Worm (Caenorhabditis elegans) whole organism, mixed stage, embryonic: Measurements from ENCODE around the gene K10G9.2.
A peak's percentile ranks its signal among the peaks of the same experiment; 100 is the strongest.

Experiments
- M03D4.4 ChIP-seq: sonication (generic microtip); optimal IDR thresholded peaks from 2 replicates; lab custom pipeline; 2017; ENCODE audit warnings: mild to moderate bottlenecking, missing genetic modification characterization, missing compliant biosample characterization
- blmp-1 ChIP-seq: fragments of 150-350 bp; optimal IDR thresholded peaks from 2 replicates; lab custom pipeline; 2014; ENCODE audit warnings: missing biosample characterization, missing genetic modification characterization
- ceh-39 ChIP-seq: fragments of 150-350 bp; optimal IDR thresholded peaks from 2 replicates; lab custom pipeline; 2014; ENCODE audit warnings: missing biosample characterization, missing genetic modification characterization
- ceh-43 ChIP-seq: fragments of 200-800 bp; sonication (Bioruptor generic); optimal IDR thresholded peaks from 2 replicates; lab custom pipeline; 2018; ENCODE audit warnings: mild to moderate bottlenecking, missing genetic modification characterization, moderate library complexity, missing compliant biosample characterization
- ces-1 ChIP-seq: fragments of 150-350 bp; optimal IDR thresholded peaks from 2 replicates; lab custom pipeline; 2014; ENCODE audit warnings: missing biosample characterization, missing genetic modification reagents, missing genetic modification characterization
- cnd-1 ChIP-seq: fragments of 200-800 bp; sonication (Bioruptor generic); optimal IDR thresholded peaks from 2 replicates; lab custom pipeline; 2018; ENCODE audit warnings: mild to moderate bottlenecking, missing genetic modification characterization, missing compliant biosample characterization
- elt-1 ChIP-seq: sonication (generic microtip); optimal IDR thresholded peaks from 2 replicates; lab custom pipeline; 2017; ENCODE audit warnings: missing genetic modification characterization, mild to moderate bottlenecking, missing compliant biosample characterization, antibody characterized with exemption, moderate library complexity, borderline replicate concordance; ENCODE audit not compliant: insufficient read depth
- ham-2 ChIP-seq: fragments of 200-800 bp; sonication (Bioruptor generic); optimal IDR thresholded peaks from 2 replicates; lab custom pipeline; 2018; ENCODE audit warnings: mild to moderate bottlenecking, missing genetic modification characterization, missing compliant biosample characterization
- hlh-1 ChIP-seq: fragments of 150-350 bp; optimal IDR thresholded peaks from 2 replicates; lab custom pipeline; 2014; ENCODE audit warnings: missing biosample characterization, missing genetic modification reagents, missing genetic modification characterization
- lin-13 ChIP-seq: fragments of 150-350 bp; optimal IDR thresholded peaks from 2 replicates; lab custom pipeline; 2014; ENCODE audit warnings: missing biosample characterization, missing genetic modification characterization
- lsy-2 ChIP-seq: fragments of 150-350 bp; optimal IDR thresholded peaks from 2 replicates; lab custom pipeline; 2014; ENCODE audit warnings: missing biosample characterization, missing genetic modification characterization
- mab-5 ChIP-seq: fragments of 150-350 bp; optimal IDR thresholded peaks from 2 replicates; lab custom pipeline; 2014; ENCODE audit warnings: missing biosample characterization, missing genetic modification characterization
- mep-1 ChIP-seq: fragments of 150-350 bp; optimal IDR thresholded peaks from 2 replicates; lab custom pipeline; 2017; ENCODE audit warnings: missing biosample characterization, missing genetic modification reagents, missing genetic modification characterization, inconsistent platforms
- mls-2 ChIP-seq: sonication (generic microtip); optimal IDR thresholded peaks from 2 replicates; lab custom pipeline; 2016; ENCODE audit warnings: mild to moderate bottlenecking, missing genetic modification characterization, moderate library complexity, missing compliant biosample characterization
- nhr-12 ChIP-seq: fragments of 150-350 bp; optimal IDR thresholded peaks from 2 replicates; lab custom pipeline; 2014; ENCODE audit warnings: missing biosample characterization, missing genetic modification characterization
- nhr-2 ChIP-seq: fragments of 150-350 bp; optimal IDR thresholded peaks from 2 replicates; lab custom pipeline; 2014; ENCODE audit warnings: missing biosample characterization, missing genetic modification characterization
- nhr-237 ChIP-seq: fragments of 150-350 bp; optimal IDR thresholded peaks from 2 replicates; lab custom pipeline; 2014; ENCODE audit warnings: missing biosample characterization, missing genetic modification characterization
- nhr-28 ChIP-seq: fragments of 150-350 bp; optimal IDR thresholded peaks from 2 replicates; lab custom pipeline; 2014; ENCODE audit warnings: missing biosample characterization, missing genetic modification characterization
- nhr-76 ChIP-seq: sonication (generic microtip); optimal IDR thresholded peaks from 2 replicates; lab custom pipeline; 2017; ENCODE audit warnings: missing biosample characterization, missing genetic modification characterization
- pha-4 ChIP-seq: fragments of 150-350 bp; optimal IDR thresholded peaks from 2 replicates; lab custom pipeline; 2018; ENCODE audit warnings: missing biosample characterization, missing genetic modification reagents, missing genetic modification characterization
- sem-2 ChIP-seq: fragments of 200-800 bp; sonication (Bioruptor generic); optimal IDR thresholded peaks from 2 replicates; lab custom pipeline; 2018; ENCODE audit warnings: mild to moderate bottlenecking, missing genetic modification characterization, missing compliant biosample characterization
- snpc-4 ChIP-seq: fragments of 150-350 bp; optimal IDR thresholded peaks from 2 replicates; lab custom pipeline; 2014; ENCODE audit warnings: missing biosample characterization, missing genetic modification characterization
- sptf-1 ChIP-seq: sonication (generic microtip); optimal IDR thresholded peaks from 2 replicates; lab custom pipeline; 2017; ENCODE audit warnings: mild to moderate bottlenecking, missing genetic modification characterization, moderate library complexity, missing compliant biosample characterization
- tbx-8 ChIP-seq: fragments of 200-800 bp; sonication (Bioruptor generic); optimal IDR thresholded peaks from 2 replicates; lab custom pipeline; 2018; ENCODE audit warnings: mild to moderate bottlenecking, missing genetic modification characterization, moderate library complexity, missing compliant biosample characterization
- unc-120 ChIP-seq: sonication (generic microtip); optimal IDR thresholded peaks from 2 replicates; lab custom pipeline; 2017; ENCODE audit warnings: missing genetic modification characterization, missing compliant biosample characterization; ENCODE audit not compliant: poor library complexity, severe bottlenecking
- unc-39 ChIP-seq: fragments of 150-350 bp; optimal IDR thresholded peaks from 2 replicates; lab custom pipeline; 2014; ENCODE audit warnings: missing biosample characterization, missing genetic modification characterization
- ztf-11 ChIP-seq: fragments of 150-350 bp; optimal IDR thresholded peaks from 2 replicates; lab custom pipeline; 2014; ENCODE audit warnings: missing biosample characterization, missing genetic modification characterization

K10G9.2 gene

ce11 chrIII:10314234-10314633 is 28.5 kb downstream of the K10G9.2 start:
- no peak for TF ChIP-seq snpc-4 (tag; lab: Kevin White, UChicago)
- TF ChIP-seq blmp-1 (tag; lab: Kevin White, UChicago), result no peak
- no peak for TF ChIP-seq M03D4.4 (tag; lab: Kevin White, UChicago)
- TF ChIP-seq nhr-76, result no peak
- TF ChIP-seq nhr-28 (tag; lab: Kevin White, UChicago), result no peak
- TF ChIP-seq unc-120 (tag; lab: Kevin White, UChicago), result no peak
- no peak for TF ChIP-seq nhr-12
- no peak for TF ChIP-seq mab-5
- no peak for TF ChIP-seq ztf-11

ce11 chrIII:10318062-10318609 is 32.4 kb downstream of the K10G9.2 start, which contains the start of the genes unc-50 and ostf-4:
TSS of gene unc-50 (minus strand) at chrIII:10318162.
TSS of gene ostf-4 (minus strand) at chrIII:10318559.
- TF ChIP-seq mab-5 (no peak), nhr-76 (no peak), sptf-1 (tag; lab: Kevin White, UChicago) (no peak), nhr-28 (tag; lab: Kevin White, UChicago) (no peak), lin-13 (tag; lab: Kevin White, UChicago) (no peak), ceh-39 (tag; lab: Kevin White, UChicago) (no peak), unc-39 (tag; lab: Kevin White, UChicago) (no peak), unc-120 (tag; lab: Kevin White, UChicago) (no peak), cnd-1 (no peak), pha-4 (no peak), ztf-11 (no peak), nhr-237 (tag; lab: Kevin White, UChicago) (no peak), blmp-1 (tag; lab: Kevin White, UChicago) (no peak), hlh-1 (tag; lab: Kevin White, UChicago) (no peak)

ce11 chrIII:10318755-10319154 is 33.0 kb downstream of the K10G9.2 start, which contains the start of gene unc-69:
TSS of gene unc-69 (plus strand) at chrIII:10318939.
- peak; percentile 21 for TF ChIP-seq unc-120 (tag; lab: Kevin White, UChicago)
- TF ChIP-seq mep-1 (tag; lab: Kevin White, UChicago), result peak; percentile 30
- TF ChIP-seq lsy-2 (tag; lab: Kevin White, UChicago), result peak; percentile 46
- peak; percentile 44 for TF ChIP-seq hlh-1 (tag; lab: Kevin White, UChicago)
- TF ChIP-seq nhr-237 (tag; lab: Kevin White, UChicago), result no peak
- no peak for TF ChIP-seq ham-2 (GFP tag; lab: Kevin White, UChicago)
- TF ChIP-seq nhr-28 (tag; lab: Kevin White, UChicago), result no peak
- no peak for TF ChIP-seq ceh-43
- no peak for TF ChIP-seq nhr-76
- TF ChIP-seq pha-4, result peak; percentile 69
- TF ChIP-seq lin-13 (tag; lab: Kevin White, UChicago), result peak; percentile 21
- peak; percentile 60 for TF ChIP-seq ces-1

ce11 chrIII:10320228-10320705 is 34.5 kb downstream of the K10G9.2 start:
- peak; percentile 1 for TF ChIP-seq lsy-2 (tag; lab: Kevin White, UChicago)
- TF ChIP-seq, all 35 proteins: peak for 1; not testable (repeated sequence) for 34

ce11 chrIII:10320788-10321187 is 35.1 kb downstream of the K10G9.2 start, which contains the start of gene sas-7:
TSS of gene sas-7 (plus strand) at chrIII:10321019.
- no peak for TF ChIP-seq sptf-1 (tag; lab: Kevin White, UChicago)
- TF ChIP-seq ztf-11, result no peak
- TF ChIP-seq unc-120 (tag; lab: Kevin White, UChicago), result no peak
- no peak for TF ChIP-seq nhr-2 (tag; lab: Kevin White, UChicago)
- no peak for TF ChIP-seq nhr-76
- TF ChIP-seq tbx-8 (GFP tag; lab: Kevin White, UChicago), result no peak
- no peak for TF ChIP-seq hlh-1 (tag; lab: Kevin White, UChicago)
- no peak for TF ChIP-seq elt-1 (tag; lab: Kevin White, UChicago)

ce11 chrIII:10326327-10326726 is 40.6 kb downstream of the K10G9.2 start:
- TF ChIP-seq mls-2 (tag; lab: Kevin White, UChicago) (no peak), mep-1 (tag; lab: Kevin White, UChicago) (no peak), mab-5 (no peak), unc-39 (tag; lab: Kevin White, UChicago) (no peak), sem-2 (GFP tag; lab: Kevin White, UChicago) (no peak)
